Worm (Caenorhabditis elegans): ENCODE data around the gene nlp-51.

Gene nlp-51

DNA sequence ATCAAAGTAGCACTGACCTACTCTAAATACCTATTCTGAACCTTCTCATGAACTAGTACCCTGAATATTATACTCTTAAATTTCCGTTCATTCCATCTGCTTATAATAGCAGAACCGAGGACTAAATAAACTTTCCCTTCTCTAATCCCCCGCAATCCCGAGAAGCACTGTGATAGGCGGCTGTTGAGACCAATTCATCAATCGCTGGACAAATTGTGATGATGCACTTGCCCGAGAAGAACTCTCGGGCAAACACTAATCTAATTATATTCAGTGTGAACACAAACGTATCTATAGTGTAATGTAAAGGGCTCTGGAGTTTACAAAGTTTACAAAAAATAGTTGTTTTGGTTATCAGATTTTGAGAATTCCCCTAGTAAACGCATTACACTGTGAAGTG lies 44.6 kb downstream of the nlp-51 start:
- TF ChIP-seq aly-2 (tag; optimal IDR thresholded peaks at IDR 0.05) = no peak
- TF ChIP-seq hmg-11 (tag; optimal IDR thresholded peaks at IDR 0.05) = no peak
- TF ChIP-seq elt-1 (tag; optimal IDR thresholded peaks at IDR 0.05) = no peak
- no peak for TF ChIP-seq nhr-12 (tag; optimal IDR thresholded peaks at IDR 0.05)
- TF ChIP-seq fos-1 (tag; optimal IDR thresholded peaks at IDR 0.05) = no peak
- TF ChIP-seq nhr-43 (tag; optimal IDR thresholded peaks at IDR 0.05; ENCODE audit: poor library complexity, severe bottlenecking) = no peak
- TF ChIP-seq fkh-10 (GFP tag; optimal IDR thresholded peaks at IDR 0.05) = no peak
- TF ChIP-seq R02D3.7 (tag; optimal IDR thresholded peaks at IDR 0.05) = no peak
- TF ChIP-seq nhr-23 (tag; optimal IDR thresholded peaks at IDR 0.05) = no peak
- TF ChIP-seq egl-27 (tag; optimal IDR thresholded peaks at IDR 0.05) = no peak
- no peak for TF ChIP-seq lin-39 (tag; optimal IDR thresholded peaks at IDR 0.05)
- no peak for TF ChIP-seq mml-1 (tag; optimal IDR thresholded peaks at IDR 0.05)

DNA sequence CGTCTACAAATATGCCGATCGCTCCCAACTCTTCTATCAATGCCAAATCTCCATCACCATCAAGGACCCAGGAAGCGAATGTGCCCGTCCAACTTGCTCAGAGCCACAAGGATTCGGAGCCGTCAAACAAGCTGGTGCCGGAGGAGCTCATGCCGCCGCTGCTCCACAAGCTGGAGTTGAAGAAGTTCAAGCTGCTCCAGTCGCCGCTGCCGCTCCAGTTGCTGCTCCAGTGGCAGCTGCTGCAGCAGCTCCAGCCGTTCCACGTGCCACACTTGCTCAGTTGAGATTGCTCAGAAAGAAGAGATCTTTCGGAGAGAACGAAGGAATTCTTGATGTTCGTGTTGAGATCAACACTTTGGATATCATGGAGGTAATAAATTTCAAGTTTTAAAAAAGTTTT lies 48.7 kb downstream of the nlp-51 start:
- TF ChIP-seq nhr-28 (tag; optimal IDR thresholded peaks at IDR 0.05) (no peak), R02D3.7 (tag; optimal IDR thresholded peaks at IDR 0.05) (no peak), ceh-16 (tag; optimal IDR thresholded peaks at IDR 0.05) (no peak), egl-5 (tag; optimal IDR thresholded peaks at IDR 0.05) (no peak), unc-39 (tag; optimal IDR thresholded peaks at IDR 0.05) (no peak), ztf-4 (tag; optimal IDR thresholded peaks at IDR 0.05) (no peak), ama-1 (optimal IDR thresholded peaks at IDR 0.05) (no peak), nhr-43 (tag; optimal IDR thresholded peaks at IDR 0.05; ENCODE audit: poor library complexity, severe bottlenecking) (no peak), nhr-11 (tag; optimal IDR thresholded peaks at IDR 0.05) (no peak)

Measured in whole organism, L3 larva.